Fruit fly (Drosophila melanogaster): ENCODE results near the gene dls.

Gene dls

DNA sequence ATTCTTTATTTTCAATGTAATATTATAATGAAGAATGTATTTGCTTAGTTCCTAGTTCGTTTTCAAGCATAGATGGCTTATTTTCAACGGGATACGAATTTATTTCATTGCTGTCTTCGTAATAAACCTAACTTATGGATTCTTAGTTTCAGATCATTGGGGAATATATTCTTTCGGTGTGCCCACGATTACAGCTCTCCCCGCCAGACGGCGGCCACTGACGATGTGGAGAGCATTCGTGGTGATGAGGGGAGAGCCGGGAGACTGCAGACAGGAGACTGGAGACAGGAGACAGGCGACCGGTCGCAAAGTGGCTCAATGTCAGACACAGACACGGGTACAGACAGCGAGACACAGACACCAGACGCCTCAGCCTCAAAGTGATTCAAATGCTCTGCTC, 23.8 kb upstream of the dls start:
- peak in 1 of 2 experiments; percentile 22 for TF ChIP-seq dl (GFP tag; optimal IDR thresholded peaks at IDR 0.05; ENCODE audit: insufficient read depth in 1 of 2, partially characterized antibody in 2 of 2)
- peak; percentile 62 for TF ChIP-seq OdsH (GFP tag; optimal IDR thresholded peaks at IDR 0.05)
- peak; percentile 42 for TF ChIP-seq Hr83 (GFP tag; optimal IDR thresholded peaks at IDR 0.05; ENCODE audit: poor library complexity, severe bottlenecking)
- TF ChIP-seq lola (GFP tag; optimal IDR thresholded peaks at IDR 0.05), result no peak
- peak; percentile 45 for TF ChIP-seq rgr (GFP tag; optimal IDR thresholded peaks at IDR 0.05)
- TF ChIP-seq Dif (GFP tag; optimal IDR thresholded peaks at IDR 0.05; ENCODE audit: partially characterized antibody), result peak; percentile 63
- TF ChIP-seq br (GFP tag; optimal IDR thresholded peaks at IDR 0.05), result peak; percentile 36
- peak; percentile 56 for TF ChIP-seq h (GFP tag; optimal IDR thresholded peaks at IDR 0.05)
- no peak for TF ChIP-seq dsf (GFP tag; optimal IDR thresholded peaks at IDR 0.05; ENCODE audit: borderline replicate concordance)
- TF ChIP-seq foxo (GFP tag; optimal IDR thresholded peaks at IDR 0.05), result peak in 1 of 2 experiments; percentile 61
- TF ChIP-seq CG32264 (GFP tag; optimal IDR thresholded peaks at IDR 0.05), result no peak
- no peak for TF ChIP-seq jim (GFP tag; optimal IDR thresholded peaks at IDR 0.05)
- peak; percentile 70 for TF ChIP-seq Vsx2 (GFP tag; optimal IDR thresholded peaks at IDR 0.05; ENCODE audit: partially characterized antibody)
- TF ChIP-seq Sp1 (GFP tag; optimal IDR thresholded peaks at IDR 0.05), result peak; percentile 72
- TF ChIP-seq ey (GFP tag; optimal IDR thresholded peaks at IDR 0.05), result peak; percentile 45
- peak; percentile 40 for TF ChIP-seq CG9705 (GFP tag; optimal IDR thresholded peaks at IDR 0.05)
- no peak for TF ChIP-seq sv (GFP tag; optimal IDR thresholded peaks at IDR 0.05)
- TF ChIP-seq psq (GFP tag; optimal IDR thresholded peaks at IDR 0.05), result peak; percentile 61
- no peak for TF ChIP-seq N (GFP tag; optimal IDR thresholded peaks at IDR 0.05)
- peak; percentile 48 for TF ChIP-seq fru (GFP tag; optimal IDR thresholded peaks at IDR 0.05)
- peak; percentile 22 for TF ChIP-seq brk (GFP tag; optimal IDR thresholded peaks at IDR 0.05)
- TF ChIP-seq Rel (GFP tag; optimal IDR thresholded peaks at IDR 0.05), result no peak
- peak; percentile 17 for TF ChIP-seq Rel (tag; optimal IDR thresholded peaks at IDR 0.05)
- no peak for TF ChIP-seq Dfd (GFP tag; optimal IDR thresholded peaks at IDR 0.05)
- TF ChIP-seq dmrt93B (GFP tag; optimal IDR thresholded peaks at IDR 0.05), result peak; percentile 15
- peak; percentile 69 for TF ChIP-seq woc (GFP tag; optimal IDR thresholded peaks at IDR 0.05)
- no peak for TF ChIP-seq usp (GFP tag; optimal IDR thresholded peaks at IDR 0.05)
- peak; percentile 76 for TF ChIP-seq HLH106 (tag; optimal IDR thresholded peaks at IDR 0.05)

DNA sequence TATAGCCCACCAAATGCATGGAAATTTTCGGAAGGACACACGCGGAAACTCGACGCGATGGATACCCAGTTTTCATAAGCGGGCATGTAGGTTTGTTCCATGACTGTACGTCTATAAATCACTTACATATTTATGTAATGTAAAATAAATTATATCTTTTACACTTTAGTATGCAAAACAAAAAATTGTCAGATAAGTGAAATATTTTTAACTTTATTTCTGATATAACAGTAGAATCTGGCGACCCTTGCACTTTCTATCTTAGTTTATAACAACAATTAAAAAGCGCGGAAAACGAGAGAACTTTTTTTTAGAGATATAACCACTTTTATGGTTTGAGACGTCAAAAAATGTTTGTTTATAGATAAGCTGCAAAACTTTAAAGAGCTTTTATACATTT, 23.4 kb upstream of the dls start:
- no peak for TF ChIP-seq Sp1 (GFP tag; optimal IDR thresholded peaks at IDR 0.05)
- TF ChIP-seq sage (GFP tag; optimal IDR thresholded peaks at IDR 0.05), result no peak
- TF ChIP-seq pan (optimal IDR thresholded peaks at IDR 0.05), result no peak
- TF ChIP-seq GATAd (GFP tag; optimal IDR thresholded peaks at IDR 0.05), result no peak
- TF ChIP-seq dl (GFP tag; optimal IDR thresholded peaks at IDR 0.05; ENCODE audit: insufficient read depth in 1 of 2, partially characterized antibody in 2 of 2), result no peak
- no peak for TF ChIP-seq Hr83 (GFP tag; optimal IDR thresholded peaks at IDR 0.05; ENCODE audit: poor library complexity, severe bottlenecking)
- no peak for TF ChIP-seq foxo (GFP tag; optimal IDR thresholded peaks at IDR 0.05)
- no peak for TF ChIP-seq Vsx2 (GFP tag; optimal IDR thresholded peaks at IDR 0.05; ENCODE audit: partially characterized antibody)
- no peak for TF ChIP-seq rgr (GFP tag; optimal IDR thresholded peaks at IDR 0.05)
- TF ChIP-seq usp (GFP tag; optimal IDR thresholded peaks at IDR 0.05), result no peak
- TF ChIP-seq woc (GFP tag; optimal IDR thresholded peaks at IDR 0.05), result no peak
- TF ChIP-seq Hr78 (GFP tag; optimal IDR thresholded peaks at IDR 0.05), result no peak
- no peak for TF ChIP-seq br (GFP tag; optimal IDR thresholded peaks at IDR 0.05)
- TF ChIP-seq h (GFP tag; optimal IDR thresholded peaks at IDR 0.05), result no peak
- TF ChIP-seq HLH106 (tag; optimal IDR thresholded peaks at IDR 0.05), result no peak
- no peak for TF ChIP-seq CG9705 (GFP tag; optimal IDR thresholded peaks at IDR 0.05)
- no peak for TF ChIP-seq Mio (GFP tag; optimal IDR thresholded peaks at IDR 0.05)
- TF ChIP-seq Jra (GFP tag; optimal IDR thresholded peaks at IDR 0.05), result no peak

DNA sequence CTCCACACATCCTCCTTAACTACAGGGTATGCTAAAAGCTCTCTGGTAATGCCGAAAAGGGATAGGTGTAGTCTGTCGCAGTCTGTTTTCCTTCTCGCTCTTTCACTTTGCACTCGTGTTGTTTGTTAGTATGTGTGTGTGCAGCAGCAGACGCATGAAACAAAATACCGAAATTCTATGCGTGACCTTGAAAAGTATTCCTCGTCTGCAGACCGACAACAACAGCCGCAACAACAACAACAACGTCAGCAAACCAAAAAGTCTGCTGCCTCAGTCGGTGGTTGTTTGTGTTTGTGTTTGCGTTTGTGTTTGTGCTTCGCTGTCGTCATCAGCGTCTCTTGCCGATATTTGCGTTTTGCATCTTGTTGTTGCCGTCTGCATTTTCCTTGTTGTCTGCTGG, 22.7 kb upstream of the dls start:
- TF ChIP-seq woc (GFP tag; optimal IDR thresholded peaks at IDR 0.05) (peak; percentile 79), GATAd (GFP tag; optimal IDR thresholded peaks at IDR 0.05) (no peak), br (GFP tag; optimal IDR thresholded peaks at IDR 0.05) (no peak), Vsx2 (GFP tag; optimal IDR thresholded peaks at IDR 0.05; ENCODE audit: partially characterized antibody) (peak; percentile 31), tai (GFP tag; optimal IDR thresholded peaks at IDR 0.05) (no peak), Rel (GFP tag; optimal IDR thresholded peaks at IDR 0.05) (peak; percentile 31), Rel (tag; optimal IDR thresholded peaks at IDR 0.05) (peak; percentile 13), Dif (GFP tag; optimal IDR thresholded peaks at IDR 0.05; ENCODE audit: partially characterized antibody) (peak; percentile 10), dl (GFP tag; optimal IDR thresholded peaks at IDR 0.05; ENCODE audit: insufficient read depth in 1 of 2, partially characterized antibody in 2 of 2) (peak in 1 of 2 experiments; percentile 35), Hr83 (GFP tag; optimal IDR thresholded peaks at IDR 0.05; ENCODE audit: poor library complexity, severe bottlenecking) (peak; percentile 78)

All from whole organism, wandering third instar larva.